Fruit fly (Drosophila melanogaster) whole organism, embryonic: Measurements from ENCODE around the gene CG43638.

Experiments used
- ATbp ChIP-seq: fragments of 200-800 bp; sonication (Bioruptor generic); optimal IDR thresholded peaks from 2 replicates; lab custom pipeline; 2017; ENCODE audit warnings: missing biosample characterization, mild to moderate bottlenecking, missing genetic modification characterization, missing genetic modification reagents
- Atf-2 ChIP-seq: fragments of 200-800 bp; sonication (Bioruptor generic); optimal IDR thresholded peaks from 2 replicates; lab custom pipeline; 2016; ENCODE audit warnings: missing biosample characterization, missing genetic modification characterization
- Blimp-1 ChIP-seq: fragments of 200-800 bp; sonication (Bioruptor generic); optimal IDR thresholded peaks from 3 replicates; lab custom pipeline; 2018; ENCODE audit warnings: missing biosample characterization, missing genetic modification characterization, mild to moderate bottlenecking, moderate library complexity, missing genetic modification reagents
- BtbVII ChIP-seq: fragments of 200-800 bp; sonication (Bioruptor generic); optimal IDR thresholded peaks from 3 replicates; lab custom pipeline; 2017; ENCODE audit warnings: missing biosample characterization, mild to moderate bottlenecking, missing genetic modification characterization
- Bteb2 ChIP-seq: fragments of 200-800 bp; sonication (Bioruptor generic); optimal IDR thresholded peaks from 2 replicates; lab custom pipeline; 2016; ENCODE audit warnings: missing biosample characterization, missing genetic modification characterization
- CG1024 ChIP-seq: fragments of 200-800 bp; sonication (Bioruptor generic); IDR thresholded peaks from 2 replicates; pipeline ENCODE4 v1.3.6; 2022; ENCODE audit warnings: missing biosample characterization, missing genetic modification characterization
- CG10543 ChIP-seq: fragments of 200-800 bp; sonication (Bioruptor generic); optimal IDR thresholded peaks from 3 replicates; lab custom pipeline; 2017; ENCODE audit warnings: missing biosample characterization, mild to moderate bottlenecking, missing genetic modification characterization, moderate library complexity
- CG11504 ChIP-seq: fragments of 200-800 bp; sonication (Bioruptor generic); optimal IDR thresholded peaks from 3 replicates; lab custom pipeline; 2019; ENCODE audit warnings: missing biosample characterization, mild to moderate bottlenecking, missing genetic modification characterization, moderate library complexity
- CG12071 ChIP-seq: fragments of 200-800 bp; sonication (Bioruptor generic); optimal IDR thresholded peaks from 3 replicates; lab custom pipeline; 2018; ENCODE audit warnings: missing biosample characterization, mild to moderate bottlenecking, missing genetic modification characterization
- CG13287 ChIP-seq: fragments of 200-800 bp; sonication (Bioruptor generic); IDR thresholded peaks from 2 replicates; pipeline ENCODE4 v1.3.6; 2022; ENCODE audit warnings: missing biosample characterization, missing genetic modification characterization; ENCODE audit not compliant: partially characterized antibody
- CG13424 ChIP-seq: fragments of 200-800 bp; sonication (Bioruptor generic); optimal IDR thresholded peaks from 2 replicates; lab custom pipeline; 2019; ENCODE audit warnings: missing biosample characterization, mild to moderate bottlenecking, missing genetic modification characterization, moderate library complexity
- CG13894 ChIP-seq: fragments of 200-800 bp; sonication (Bioruptor generic); optimal IDR thresholded peaks from 3 replicates; lab custom pipeline; 2018; ENCODE audit warnings: missing biosample characterization, mild to moderate bottlenecking, missing genetic modification characterization, moderate library complexity
- CG15601 ChIP-seq: fragments of 200-800 bp; sonication (Bioruptor generic); optimal IDR thresholded peaks from 3 replicates; lab custom pipeline; 2019; ENCODE audit warnings: missing biosample characterization, mild to moderate bottlenecking, missing genetic modification characterization, moderate library complexity
- CG1647 ChIP-seq: fragments of 200-800 bp; sonication (Bioruptor generic); optimal IDR thresholded peaks from 3 replicates; lab custom pipeline; 2016; ENCODE audit warnings: missing biosample characterization, missing genetic modification characterization
- CG17568 ChIP-seq: fragments of 200-800 bp; sonication (Bioruptor generic); optimal IDR thresholded peaks from 2 replicates; lab custom pipeline; 2018; ENCODE audit warnings: missing biosample characterization, mild to moderate bottlenecking, missing genetic modification characterization, moderate library complexity
- CG17912 ChIP-seq: fragments of 200-800 bp; sonication (Bioruptor generic); optimal IDR thresholded peaks from 2 replicates; lab custom pipeline; 2018; ENCODE audit warnings: missing biosample characterization, mild to moderate bottlenecking, missing genetic modification characterization
- CG18764 ChIP-seq: fragments of 200-800 bp; sonication (Bioruptor generic); optimal IDR thresholded peaks from 3 replicates; lab custom pipeline; 2016; ENCODE audit warnings: missing biosample characterization, missing genetic modification characterization
- CG2120 ChIP-seq: fragments of 200-800 bp; sonication (Bioruptor generic); optimal IDR thresholded peaks from 3 replicates; lab custom pipeline; 2016; ENCODE audit warnings: missing biosample characterization, missing genetic modification characterization
- CG2678 ChIP-seq: fragments of 200-800 bp; sonication (Bioruptor generic); optimal IDR thresholded peaks from 3 replicates; lab custom pipeline; 2019; ENCODE audit warnings: missing biosample characterization, mild to moderate bottlenecking, missing genetic modification characterization, moderate library complexity
- CG31441 ChIP-seq: fragments of 200-800 bp; sonication (Bioruptor generic); IDR thresholded peaks from 2 replicates; pipeline ENCODE4 v1.3.6; 2022; ENCODE audit warnings: missing biosample characterization, missing genetic modification characterization
- CG3281 ChIP-seq: fragments of 200-800 bp; sonication (Bioruptor generic); optimal IDR thresholded peaks from 3 replicates; lab custom pipeline; 2017; ENCODE audit warnings: missing biosample characterization, mild to moderate bottlenecking, missing genetic modification characterization
- CG34422 ChIP-seq: fragments of 200-800 bp; sonication (Bioruptor generic); IDR thresholded peaks from 3 replicates; pipeline ENCODE4 v1.3.6; 2022; ENCODE audit warnings: missing biosample characterization, missing genetic modification characterization
- CG7556 ChIP-seq: fragments of 200-800 bp; sonication (Bioruptor generic); optimal IDR thresholded peaks from 2 replicates; lab custom pipeline; 2017; ENCODE audit warnings: missing biosample characterization, mild to moderate bottlenecking, missing genetic modification characterization
- CG8924 ChIP-seq: fragments of 200-800 bp; optimal IDR thresholded peaks from 3 replicates; lab custom pipeline; 2019; ENCODE audit warnings: missing biosample characterization, mild to moderate bottlenecking, missing genetic modification characterization, moderate library complexity
- CG8944 ChIP-seq: fragments of 200-800 bp; sonication (Bioruptor generic); optimal IDR thresholded peaks from 3 replicates; lab custom pipeline; 2016; ENCODE audit warnings: missing biosample characterization, missing genetic modification characterization
- D ChIP-seq, 2 experiments: fragments of 200-800 bp in 1 of 2; fragments of >200 bp in 1 of 2; sonication (Bioruptor generic) in 1 of 2; optimal IDR thresholded peaks; 2 replicates in 1 of 2; 3 replicates in 1 of 2; lab custom pipeline; 2017; ENCODE audit warnings: mild to moderate bottlenecking in 1 of 2, missing biosample characterization in 1 of 2, missing genetic modification characterization in 1 of 2, missing genetic modification reagents in 1 of 2
- D19B ChIP-seq: fragments of 200-800 bp; sonication (Bioruptor generic); optimal IDR thresholded peaks from 2 replicates; lab custom pipeline; 2017; ENCODE audit warnings: missing biosample characterization, mild to moderate bottlenecking, missing genetic modification characterization
- Deaf1 ChIP-seq: fragments of 200-800 bp; optimal IDR thresholded peaks from 3 replicates; lab custom pipeline; 2019; ENCODE audit warnings: missing biosample characterization, mild to moderate bottlenecking, missing genetic modification characterization, moderate library complexity
- Fer1 ChIP-seq: fragments of 200-800 bp; sonication (Bioruptor generic); optimal IDR thresholded peaks from 2 replicates; lab custom pipeline; 2017; ENCODE audit warnings: missing biosample characterization, mild to moderate bottlenecking, missing genetic modification characterization
- Hey ChIP-seq: fragments of 200-800 bp; sonication (Bioruptor generic); optimal IDR thresholded peaks from 3 replicates; lab custom pipeline; 2018; ENCODE audit warnings: missing biosample characterization, mild to moderate bottlenecking, missing genetic modification characterization
- Hmr ChIP-seq: fragments of 200-800 bp; sonication (Bioruptor generic); optimal IDR thresholded peaks from 3 replicates; lab custom pipeline; 2017; ENCODE audit warnings: mild to moderate bottlenecking, missing biosample characterization, missing genetic modification reagents, missing genetic modification characterization
- MBD-R2 ChIP-seq: fragments of 200-800 bp; sonication (Bioruptor generic); IDR thresholded peaks from 2 replicates; pipeline ENCODE4 v1.3.6; 2022; ENCODE audit warnings: missing biosample characterization, missing genetic modification characterization
- NFAT ChIP-seq: fragments of 200-800 bp; sonication (Bioruptor generic); IDR thresholded peaks from 2 replicates; pipeline ENCODE4 v1.3.6; 2022; ENCODE audit warnings: missing biosample characterization, missing genetic modification characterization
- bcd ChIP-seq: fragments of 200-800 bp; sonication (Bioruptor generic); optimal IDR thresholded peaks from 2 replicates; lab custom pipeline; 2017; ENCODE audit warnings: missing biosample characterization, mild to moderate bottlenecking, missing genetic modification characterization
- bigmax ChIP-seq: fragments of 200-800 bp; sonication (Bioruptor generic); optimal IDR thresholded peaks from 2 replicates; lab custom pipeline; 2018; ENCODE audit warnings: missing biosample characterization, mild to moderate bottlenecking, missing genetic modification characterization
- caup ChIP-seq: fragments of 200-800 bp; sonication (Bioruptor generic); optimal IDR thresholded peaks from 3 replicates; lab custom pipeline; 2017; ENCODE audit warnings: missing biosample characterization, mild to moderate bottlenecking, missing genetic modification characterization, moderate library complexity; ENCODE audit not compliant: severe bottlenecking
- chm ChIP-seq: fragments of 200-800 bp; sonication (Bioruptor generic); IDR thresholded peaks from 2 replicates; pipeline ENCODE4 v1.3.6; 2022; ENCODE audit warnings: missing biosample characterization, missing genetic modification characterization
- grn ChIP-seq: fragments of 200-800 bp; sonication (Bioruptor generic); optimal IDR thresholded peaks from 3 replicates; lab custom pipeline; 2017; ENCODE audit warnings: missing biosample characterization, missing genetic modification characterization
- hkb ChIP-seq, 2 experiments: fragments of 200-800 bp in 1 of 2; fragments of >200 bp in 1 of 2; sonication (Bioruptor generic) in 1 of 2; IDR thresholded peaks in 1 of 2; optimal IDR thresholded peaks in 1 of 2; 2 replicates each; pipeline versions ENCODE4 v1.3.6 to Lab custom; 2017 to 2022; ENCODE audit warnings: missing biosample characterization in 1 of 2, missing genetic modification characterization in 1 of 2
- lab ChIP-seq: fragments of 200-800 bp; sonication (Bioruptor generic); optimal IDR thresholded peaks from 3 replicates; lab custom pipeline; 2017; ENCODE audit warnings: missing biosample characterization, missing genetic modification characterization, mild to moderate bottlenecking, moderate library complexity, missing genetic modification reagents
- otp ChIP-seq: fragments of 200-800 bp; sonication (Bioruptor generic); IDR thresholded peaks from 3 replicates; pipeline ENCODE4, ENCODE4 v1.3.6; 2022; ENCODE audit warnings: missing biosample characterization, missing genetic modification characterization
- seq ChIP-seq: fragments of 200-800 bp; sonication (Bioruptor generic); IDR thresholded peaks from 2 replicates; pipeline ENCODE4 v1.3.6; 2022; ENCODE audit warnings: missing biosample characterization, missing genetic modification characterization
- sqz ChIP-seq: fragments of 200-800 bp; sonication (Bioruptor generic); optimal IDR thresholded peaks from 3 replicates; lab custom pipeline; 2018; ENCODE audit warnings: missing biosample characterization, mild to moderate bottlenecking, missing genetic modification characterization
- sr ChIP-seq: fragments of 200-800 bp; sonication (Bioruptor generic); IDR thresholded peaks from 3 replicates; pipeline ENCODE4 v1.3.6; 2022; ENCODE audit warnings: missing biosample characterization, missing genetic modification characterization
- stc ChIP-seq: fragments of 200-800 bp; sonication (Bioruptor generic); IDR thresholded peaks from 2 replicates; pipeline ENCODE4 v1.3.6; 2022; ENCODE audit warnings: missing biosample characterization, missing genetic modification characterization
- tin ChIP-seq: fragments of 200-800 bp; sonication (Bioruptor generic); optimal IDR thresholded peaks from 3 replicates; lab custom pipeline; 2016; ENCODE audit warnings: missing biosample characterization, missing genetic modification characterization
- toy ChIP-seq: fragments of 200-800 bp; sonication (Bioruptor generic); IDR thresholded peaks from 2 replicates; pipeline ENCODE4 v1.3.6; 2022; ENCODE audit warnings: missing biosample characterization, missing genetic modification characterization
- usp ChIP-seq: fragments of >200 bp; optimal IDR thresholded peaks from 2 replicates; lab custom pipeline; 2017; ENCODE audit warnings: missing biosample characterization, missing genetic modification characterization
- wek ChIP-seq: fragments of 200-800 bp; sonication (Bioruptor generic); optimal IDR thresholded peaks from 3 replicates; lab custom pipeline; 2018; ENCODE audit warnings: missing biosample characterization, mild to moderate bottlenecking, missing genetic modification characterization, moderate library complexity

Gene CG43638

DNA sequence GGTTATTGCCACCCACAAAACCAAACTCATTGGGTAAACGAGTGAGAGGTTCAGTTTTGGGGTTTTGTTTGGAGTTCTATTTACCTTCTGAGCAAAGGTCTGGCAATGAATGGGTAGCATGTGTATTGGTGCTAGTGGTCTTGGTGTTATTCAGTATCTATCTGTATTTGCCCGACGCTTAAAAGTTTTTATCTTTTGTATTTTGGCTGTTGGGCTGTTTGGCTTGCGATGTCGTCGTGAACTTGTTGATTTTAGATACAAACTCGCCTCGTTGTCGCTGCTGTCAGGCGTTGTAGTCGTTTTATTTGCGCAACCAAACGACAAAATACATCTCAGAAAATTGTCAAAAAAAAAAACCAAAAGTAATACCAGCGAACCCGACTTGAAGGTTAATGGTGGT, 1.1 kb downstream of the CG43638 start (continued):
- TF ChIP-seq BtbVII, result peak; percentile 16
- TF ChIP-seq grn, result peak; percentile 36
- peak; percentile 13 for TF ChIP-seq CG3281
- TF ChIP-seq CG12071 (GFP tag; lab: Kevin White, UChicago), result peak; percentile 39
- peak; percentile 54; the same call in 1 of the 2 replicates for TF ChIP-seq chm (GFP tag; lab: Robert Waterston, UW)
- peak; percentile 58 for TF ChIP-seq lab (GFP tag; lab: Kevin White, UChicago)
- TF ChIP-seq toy (GFP tag; lab: Robert Waterston, UW), result 0 out of 2 replicates have a peak, but pooled peaks have one; percentile 16
- no peak for TF ChIP-seq CG11504 (tag; lab: Kevin White, UChicago)
- peak; percentile 54 for TF ChIP-seq caup (GFP tag; lab: Kevin White, UChicago)
- TF ChIP-seq Fer1, result peak; percentile 58
- TF ChIP-seq Hmr, result peak; percentile 46
- no peak for TF ChIP-seq bigmax
- peak; percentile 41 for TF ChIP-seq CG2678 (tag; lab: Kevin White, UChicago)
- peak; percentile 42; the same call in 1 of the 2 replicates for TF ChIP-seq NFAT
- TF ChIP-seq D19B (GFP tag; lab: Kevin White, UChicago), result peak; percentile 1
- peak; percentile 38 for TF ChIP-seq CG15601 (tag; lab: Kevin White, UChicago)
- 0 out of 3 replicates have a peak, but pooled peaks have one; percentile 45 for TF ChIP-seq otp (GFP tag; lab: Robert Waterston, UW)
- TF ChIP-seq CG18764 (GFP tag; lab: Kevin White, UChicago), result peak; percentile 14
- TF ChIP-seq CG34422 (GFP tag; lab: Robert Waterston, UW), result peak; percentile 37; the same call in 1 of the 3 replicates
- TF ChIP-seq Bteb2 (GFP tag; lab: Kevin White, UChicago), result peak; percentile 8
- TF ChIP-seq CG17568 (GFP tag; lab: Kevin White, UChicago), result peak; percentile 11
- no peak for TF ChIP-seq CG7556 (GFP tag; lab: Kevin White, UChicago)
- TF ChIP-seq CG31441, result 0 out of 2 replicates have a peak, but pooled peaks have one; percentile 14
- TF ChIP-seq D (optimal IDR thresholded peaks at IDR 0.05; lab: Kevin White, UChicago), result no peak
- TF ChIP-seq D (GFP tag; optimal IDR thresholded peaks at IDR 0.05; lab: Kevin White, UChicago), result peak; percentile 12
- TF ChIP-seq stc (GFP tag; lab: Robert Waterston, UW), result no peak
- no peak for TF ChIP-seq usp (GFP tag; lab: Kevin White, UChicago)
- TF ChIP-seq CG8924 (tag; lab: Kevin White, UChicago), result no peak
- no peak for TF ChIP-seq tin (GFP tag; lab: Kevin White, UChicago)
- peak; percentile 11 for TF ChIP-seq CG13424 (tag; lab: Kevin White, UChicago)
- TF ChIP-seq wek (GFP tag; lab: Kevin White, UChicago), result peak; percentile 34
- TF ChIP-seq bcd (GFP tag; lab: Kevin White, UChicago), result peak; percentile 3
- no peak for TF ChIP-seq hkb (optimal IDR thresholded peaks at IDR 0.05; lab: Kevin White, UChicago)
- peak; percentile 58; the same call in 1 of the 2 replicates for TF ChIP-seq hkb (GFP tag; IDR thresholded peaks at IDR 0.05; lab: Robert Waterston, UW)
- peak; percentile 17 for TF ChIP-seq Blimp-1
- peak; percentile 8 for TF ChIP-seq CG1647 (GFP tag; lab: Kevin White, UChicago)
- TF ChIP-seq Atf-2, result no peak
- TF ChIP-seq CG13894 (tag; lab: Kevin White, UChicago), result peak; percentile 63
- TF ChIP-seq seq (GFP tag; lab: Robert Waterston, UW), result peak; percentile 17; the same call in 1 of the 2 replicates
- no peak for TF ChIP-seq MBD-R2
- TF ChIP-seq ATbp (GFP tag; lab: Kevin White, UChicago), result peak; percentile 46
- TF ChIP-seq sqz (GFP tag; lab: Kevin White, UChicago), result peak; percentile 17
- peak; percentile 20 for TF ChIP-seq CG2120 (GFP tag; lab: Kevin White, UChicago)
- no peak for TF ChIP-seq sr (GFP tag; lab: Robert Waterston, UW)
- TF ChIP-seq CG13287 (GFP tag; lab: Robert Waterston, UW), result no peak
- peak; percentile 64 for TF ChIP-seq CG10543 (GFP tag; lab: Kevin White, UChicago)
- TF ChIP-seq CG8944, result no peak
- TF ChIP-seq Hey (tag; lab: Kevin White, UChicago), result peak; percentile 29
- TF ChIP-seq CG17912 (GFP tag; lab: Kevin White, UChicago), result no peak
- TF ChIP-seq Deaf1, result peak; percentile 9
- no peak for TF ChIP-seq CG1024
